Fruit fly (Drosophila melanogaster) whole organism, embryonic: ENCODE data around the gene Ugt36F1.

Experiments used
- Bgb ChIP-seq: fragments of 200-800 bp; sonication (Bioruptor generic); IDR thresholded peaks from 2 replicates; pipeline ENCODE4 v1.3.6; 2022; ENCODE audit warnings: missing biosample characterization, missing genetic modification characterization; ENCODE audit not compliant: partially characterized antibody
- CG11093 ChIP-seq: fragments of 200-800 bp; sonication (Bioruptor generic); IDR thresholded peaks from 3 replicates; pipeline ENCODE4 v1.3.6; 2022; ENCODE audit warnings: missing biosample characterization, missing genetic modification characterization
- CG11456 ChIP-seq: fragments of 200-800 bp; sonication (Bioruptor generic); IDR thresholded peaks from 3 replicates; pipeline ENCODE4 v1.3.6; 2022; ENCODE audit warnings: missing biosample characterization, missing genetic modification characterization
- CG12299 ChIP-seq: fragments of 200-800 bp; sonication (Bioruptor generic); optimal IDR thresholded peaks from 2 replicates; lab custom pipeline; 2018; ENCODE audit warnings: missing biosample characterization, mild to moderate bottlenecking, missing genetic modification characterization
- CG13894 ChIP-seq: fragments of 200-800 bp; sonication (Bioruptor generic); optimal IDR thresholded peaks from 3 replicates; lab custom pipeline; 2018; ENCODE audit warnings: missing biosample characterization, mild to moderate bottlenecking, missing genetic modification characterization, moderate library complexity
- CG14860 ChIP-seq: fragments of 200-800 bp; sonication (Bioruptor generic); IDR thresholded peaks from 3 replicates; pipeline ENCODE4 v1.3.6; 2022; ENCODE audit warnings: missing biosample characterization, missing genetic modification characterization; ENCODE audit not compliant: partially characterized antibody
- CG15514 ChIP-seq: fragments of 200-800 bp; sonication (Bioruptor generic); optimal IDR thresholded peaks from 3 replicates; lab custom pipeline; 2017; ENCODE audit warnings: missing biosample characterization, missing genetic modification characterization, mild to moderate bottlenecking, moderate library complexity, missing genetic modification reagents
- CG16779 ChIP-seq: fragments of 200-800 bp; sonication (Bioruptor generic); IDR thresholded peaks from 2 replicates; pipeline ENCODE4 v1.3.6; 2022; ENCODE audit warnings: missing biosample characterization, missing genetic modification characterization
- CG16813 ChIP-seq: fragments of 200-800 bp; sonication (Bioruptor generic); IDR thresholded peaks from 3 replicates; pipeline ENCODE4 v1.3.6; 2022; ENCODE audit warnings: missing biosample characterization, missing genetic modification characterization; ENCODE audit not compliant: partially characterized antibody
- CG17385 ChIP-seq: fragments of 200-800 bp; sonication (Bioruptor generic); optimal IDR thresholded peaks from 3 replicates; lab custom pipeline; 2018; ENCODE audit warnings: missing biosample characterization, mild to moderate bottlenecking, missing genetic modification characterization
- CG18599 ChIP-seq: fragments of 200-800 bp; sonication (Bioruptor generic); optimal IDR thresholded peaks from 3 replicates; lab custom pipeline; 2017; ENCODE audit warnings: missing biosample characterization, missing genetic modification characterization, mild to moderate bottlenecking, moderate library complexity, missing genetic modification reagents
- CG30403 ChIP-seq: fragments of 200-800 bp; sonication (Bioruptor generic); optimal IDR thresholded peaks from 3 replicates; lab custom pipeline; 2016; ENCODE audit warnings: missing biosample characterization, missing genetic modification characterization
- CG31365 ChIP-seq: fragments of 200-800 bp; sonication (Bioruptor generic); optimal IDR thresholded peaks from 2 replicates; lab custom pipeline; 2018; ENCODE audit warnings: missing biosample characterization, mild to moderate bottlenecking, missing genetic modification characterization
- CG34376 ChIP-seq: fragments of 200-800 bp; sonication (Bioruptor generic); optimal IDR thresholded peaks from 2 replicates; lab custom pipeline; 2018; ENCODE audit warnings: missing biosample characterization, mild to moderate bottlenecking, missing genetic modification characterization
- CG34422 ChIP-seq: fragments of 200-800 bp; sonication (Bioruptor generic); IDR thresholded peaks from 3 replicates; pipeline ENCODE4 v1.3.6; 2022; ENCODE audit warnings: missing biosample characterization, missing genetic modification characterization
- CG4730 ChIP-seq: fragments of 200-800 bp; sonication (Bioruptor generic); IDR thresholded peaks from 2 replicates; pipeline ENCODE4 v1.3.6; 2022; ENCODE audit warnings: missing biosample characterization, missing genetic modification characterization
- CG7357 ChIP-seq: fragments of 200-800 bp; sonication (Bioruptor generic); IDR thresholded peaks from 3 replicates; pipeline ENCODE4 v1.3.6; 2022; ENCODE audit warnings: missing biosample characterization, missing genetic modification characterization
- CG8290 ChIP-seq, 3 experiments: fragments of 200-800 bp; sonication (Bioruptor generic); optimal IDR thresholded peaks; 2 replicates each; lab custom pipeline; 2016 to 2019; ENCODE audit warnings: missing biosample characterization in 3 of 3, missing genetic modification characterization in 3 of 3, mild to moderate bottlenecking in 2 of 3, moderate library complexity in 1 of 3
- CkIIα-i1 ChIP-seq: fragments of 200-800 bp; sonication (Bioruptor generic); IDR thresholded peaks from 2 replicates; pipeline ENCODE4 v1.3.6; 2022; ENCODE audit warnings: missing biosample characterization, missing genetic modification characterization
- D19B ChIP-seq: fragments of 200-800 bp; sonication (Bioruptor generic); optimal IDR thresholded peaks from 2 replicates; lab custom pipeline; 2017; ENCODE audit warnings: missing biosample characterization, mild to moderate bottlenecking, missing genetic modification characterization
- Dbx ChIP-seq: fragments of 200-800 bp; sonication (Bioruptor generic); IDR thresholded peaks from 3 replicates; pipeline ENCODE4 v1.3.6; 2022; ENCODE audit warnings: missing biosample characterization, missing genetic modification characterization
- Deaf1 ChIP-seq: fragments of 200-800 bp; optimal IDR thresholded peaks from 3 replicates; lab custom pipeline; 2019; ENCODE audit warnings: missing biosample characterization, mild to moderate bottlenecking, missing genetic modification characterization, moderate library complexity
- Dref ChIP-seq: fragments of 200-800 bp; sonication (Bioruptor generic); IDR thresholded peaks from 2 replicates; pipeline ENCODE4 v1.3.6; 2022; ENCODE audit warnings: missing biosample characterization, missing genetic modification characterization
- Hand ChIP-seq: fragments of 200-800 bp; sonication (Bioruptor generic); optimal IDR thresholded peaks from 2 replicates; lab custom pipeline; 2017; ENCODE audit warnings: mild to moderate bottlenecking, missing biosample characterization, missing genetic modification reagents, missing genetic modification characterization
- Hmr ChIP-seq: fragments of 200-800 bp; sonication (Bioruptor generic); optimal IDR thresholded peaks from 3 replicates; lab custom pipeline; 2017; ENCODE audit warnings: mild to moderate bottlenecking, missing biosample characterization, missing genetic modification reagents, missing genetic modification characterization
- Jarid2 ChIP-seq: fragments of 200-800 bp; sonication (Bioruptor generic); optimal IDR thresholded peaks from 3 replicates; lab custom pipeline; 2017; ENCODE audit warnings: mild to moderate bottlenecking, missing biosample characterization, missing genetic modification reagents, missing genetic modification characterization
- MESR4 ChIP-seq: fragments of 200-800 bp; sonication (Bioruptor generic); optimal IDR thresholded peaks from 2 replicates; lab custom pipeline; 2018; ENCODE audit warnings: missing biosample characterization, mild to moderate bottlenecking, missing genetic modification characterization, moderate library complexity
- Med ChIP-seq: fragments of 200-800 bp; sonication (Bioruptor generic); peaks from one replicate; lab custom pipeline; 2016; ENCODE audit warnings: missing biosample characterization, missing genetic modification characterization, mild to moderate bottlenecking, inconsistent platforms, moderate library complexity
- Trl ChIP-seq, 3 experiments: fragments of >200 bp in 2 of 3; fragments of 200-800 bp in 1 of 3; sonication (Bioruptor generic) in 1 of 3; optimal IDR thresholded peaks; 2 replicates in 1 of 3; 3 replicates in 2 of 3; lab custom pipeline; 2016 to 2017; ENCODE audit warnings: missing biosample characterization in 1 of 3, missing genetic modification characterization in 1 of 3
- abd-A ChIP-seq: fragments of 200-800 bp; sonication (Bioruptor generic); optimal IDR thresholded peaks from 3 replicates; lab custom pipeline; 2019; ENCODE audit warnings: missing biosample characterization, mild to moderate bottlenecking, missing genetic modification characterization, moderate library complexity
- cas ChIP-seq: fragments of 200-800 bp; sonication (Bioruptor generic); IDR thresholded peaks from 2 replicates; pipeline ENCODE4 v1.3.6; 2022; ENCODE audit warnings: missing biosample characterization, missing genetic modification characterization
- chinmo ChIP-seq: fragments of 200-800 bp; sonication (Bioruptor generic); IDR thresholded peaks from 4 replicates; pipeline ENCODE4 v1.3.6; 2022; ENCODE audit warnings: missing biosample characterization, missing genetic modification characterization; ENCODE audit not compliant: partially characterized antibody
- crol ChIP-seq: fragments of 200-800 bp; sonication (Bioruptor generic); IDR thresholded peaks from 2 replicates; pipeline ENCODE4 v1.3.6; 2022; ENCODE audit warnings: missing biosample characterization, missing genetic modification characterization
- ewg ChIP-seq: fragments of 200-800 bp; sonication (Bioruptor generic); optimal IDR thresholded peaks from 3 replicates; lab custom pipeline; 2017; ENCODE audit warnings: mild to moderate bottlenecking, missing biosample characterization, missing genetic modification reagents, missing genetic modification characterization
- lbe ChIP-seq: fragments of 200-800 bp; sonication (Bioruptor generic); optimal IDR thresholded peaks from 2 replicates; lab custom pipeline; 2016; ENCODE audit warnings: missing biosample characterization, mild to moderate bottlenecking, missing genetic modification characterization
- nerfin-2 ChIP-seq: fragments of 200-800 bp; sonication (Bioruptor generic); IDR thresholded peaks from 2 replicates; pipeline ENCODE4 v1.3.6; 2022; ENCODE audit warnings: missing biosample characterization, missing genetic modification characterization; ENCODE audit not compliant: partially characterized antibody
- row ChIP-seq: fragments of 200-800 bp; sonication (Bioruptor generic); IDR thresholded peaks from 3 replicates; pipeline ENCODE4 v1.3.6; 2022; ENCODE audit warnings: missing biosample characterization, missing genetic modification characterization
- scrt ChIP-seq: fragments of 200-800 bp; sonication (Bioruptor generic); optimal IDR thresholded peaks from 2 replicates; lab custom pipeline; 2018; ENCODE audit warnings: missing biosample characterization, mild to moderate bottlenecking, missing genetic modification characterization, moderate library complexity
- sens ChIP-seq: fragments of 200-800 bp; sonication (Bioruptor generic); peaks from one replicate; lab custom pipeline; 2016; ENCODE audit warnings: missing biosample characterization, missing genetic modification characterization
- sim ChIP-seq: fragments of 200-800 bp; sonication (Bioruptor generic); IDR thresholded peaks from 2 replicates; pipeline ENCODE4 v1.3.6; 2022; ENCODE audit warnings: missing biosample characterization, missing genetic modification characterization
- yki ChIP-seq: fragments of >200 bp; optimal IDR thresholded peaks from 3 replicates; lab custom pipeline; 2018
- zf30C ChIP-seq: fragments of 200-800 bp; sonication (Bioruptor generic); optimal IDR thresholded peaks from 3 replicates; lab custom pipeline; 2018; ENCODE audit warnings: missing biosample characterization, mild to moderate bottlenecking, missing genetic modification characterization

Gene Ugt36F1

dm6 chr2L:18843560-18843959 is 24.4 kb downstream of the Ugt36F1 start:
- TF ChIP-seq row (GFP tag; lab: Robert Waterston, UW), result peak; percentile 11; the same call in 1 of the 3 replicates
- peak; percentile 45 for TF ChIP-seq D19B (GFP tag; lab: Kevin White, UChicago)
- peak; percentile 36 for TF ChIP-seq lbe (GFP tag; lab: Kevin White, UChicago)
- TF ChIP-seq nerfin-2 (GFP tag; lab: Robert Waterston, UW), result no peak
- no peak for TF ChIP-seq MESR4
- TF ChIP-seq sim (GFP tag; lab: Robert Waterston, UW), result no peak
- peak; percentile 74 for TF ChIP-seq sens
- TF ChIP-seq, all 482 proteins: peak for 4

- no peak for TF ChIP-seq zf30C (GFP tag; lab: Kevin White, UChicago)
- TF ChIP-seq sens, result peak; percentile 37
These were observed 25.3 kb downstream of the Ugt36F1 start, which contains the start of gene CG33120 for dm6 chr2L:18844479-18844878. TSS of gene CG33120 (minus strand) at chr2L:18844579.

- TF ChIP-seq CG11456 (GFP tag; lab: Robert Waterston, UW) (0 out of 3 replicates have a peak, but pooled peaks have one; percentile 37), Trl (optimal IDR thresholded peaks at IDR 0.05; lab: Kevin White, UChicago) (peak; percentile 80 to 94), Trl (GFP tag; optimal IDR thresholded peaks at IDR 0.05; lab: Kevin White, UChicago) (no peak), chinmo (GFP tag; lab: Robert Waterston, UW) (0 out of 4 replicates have a peak, but pooled peaks have one; percentile 29), Hmr (GFP tag; lab: Kevin White, UChicago) (peak; percentile 43), CG13894 (tag; lab: Kevin White, UChicago) (peak; percentile 51), Jarid2 (peak; percentile 60), CG34376 (GFP tag; lab: Kevin White, UChicago) (peak; percentile 31), CG12299 (tag; lab: Kevin White, UChicago) (peak; percentile 13), cas (GFP tag; lab: Robert Waterston, UW) (no peak), ewg (peak; percentile 51), nerfin-2 (GFP tag; lab: Robert Waterston, UW) (0 out of 2 replicates have a peak, but pooled peaks have one; percentile 18), Bgb (GFP tag; lab: Robert Waterston, UW) (peak; percentile 27; the same call in 1 of the 2 replicates), Deaf1 (tag; lab: Kevin White, UChicago) (peak; percentile 51), CG16779 (GFP tag; lab: Robert Waterston, UW) (peak; percentile 64; the same call in 1 of the 2 replicates), Hand (GFP tag; lab: Kevin White, UChicago) (peak; percentile 14), yki (lab: Kevin White, UChicago) (peak; percentile 22), Med (GFP tag; lab: Kevin White, UChicago) (peak; percentile 79), Dbx (GFP tag; lab: Robert Waterston, UW) (0 out of 3 replicates have a peak, but pooled peaks have one; percentile 25), CG8290 (GFP tag; optimal IDR thresholded peaks at IDR 0.05; lab: Kevin White, UChicago) (no peak), CG8290 (tag; optimal IDR thresholded peaks at IDR 0.05; lab: Kevin White, UChicago) (peak in 1 of 2 experiments; percentile 2), CkIIα-i1 (GFP tag; lab: Robert Waterston, UW) (no peak), CG17385 (GFP tag; lab: Kevin White, UChicago) (peak; percentile 19), Dref (GFP tag; lab: Robert Waterston, UW) (0 out of 2 replicates have a peak, but pooled peaks have one; percentile 14), CG31365 (tag; lab: Kevin White, UChicago) (no peak), CG11093 (GFP tag; lab: Robert Waterston, UW) (no peak), CG4730 (GFP tag; lab: Robert Waterston, UW) (no peak), CG14860 (GFP tag; lab: Robert Waterston, UW) (no peak), abd-A (tag; lab: Kevin White, UChicago) (peak; percentile 66), CG15514 (GFP tag; lab: Kevin White, UChicago) (peak; percentile 97), CG16813 (GFP tag; lab: Robert Waterston, UW) (no peak), crol (GFP tag; lab: Robert Waterston, UW) (peak; percentile 68), scrt (GFP tag; lab: Kevin White, UChicago) (peak; percentile 36), CG18599 (peak; percentile 36), CG34422 (GFP tag; lab: Robert Waterston, UW) (peak; percentile 20; the same call in 1 of the 3 replicates), CG7357 (0 out of 3 replicates have a peak, but pooled peaks have one; percentile 25), CG30403 (no peak)
These were observed 25.9 kb downstream of the Ugt36F1 start, which contains the start of gene CG17321 for dm6 chr2L:18844917-18845509. TSS of gene CG17321 (plus strand) at chr2L:18845184.
